Worm (Caenorhabditis elegans) whole organism, mixed stage, embryonic: ENCODE results near the gene Y11D7A.9.

Source experiments
- ceh-39 ChIP-seq: fragments of 150-350 bp; optimal IDR thresholded peaks from 2 replicates; lab custom pipeline; 2014; ENCODE audit warnings: missing biosample characterization, missing genetic modification characterization
- ceh-43 ChIP-seq: fragments of 200-800 bp; sonication (Bioruptor generic); optimal IDR thresholded peaks from 2 replicates; lab custom pipeline; 2018; ENCODE audit warnings: mild to moderate bottlenecking, missing genetic modification characterization, moderate library complexity, missing compliant biosample characterization
- lin-13 ChIP-seq: fragments of 150-350 bp; optimal IDR thresholded peaks from 2 replicates; lab custom pipeline; 2014; ENCODE audit warnings: missing biosample characterization, missing genetic modification characterization
- nhr-12 ChIP-seq: fragments of 150-350 bp; optimal IDR thresholded peaks from 2 replicates; lab custom pipeline; 2014; ENCODE audit warnings: missing biosample characterization, missing genetic modification characterization
- nhr-2 ChIP-seq: fragments of 150-350 bp; optimal IDR thresholded peaks from 2 replicates; lab custom pipeline; 2014; ENCODE audit warnings: missing biosample characterization, missing genetic modification characterization
- nhr-237 ChIP-seq: fragments of 150-350 bp; optimal IDR thresholded peaks from 2 replicates; lab custom pipeline; 2014; ENCODE audit warnings: missing biosample characterization, missing genetic modification characterization
- nhr-28 ChIP-seq: fragments of 150-350 bp; optimal IDR thresholded peaks from 2 replicates; lab custom pipeline; 2014; ENCODE audit warnings: missing biosample characterization, missing genetic modification characterization
- nhr-76 ChIP-seq: sonication (generic microtip); optimal IDR thresholded peaks from 2 replicates; lab custom pipeline; 2017; ENCODE audit warnings: missing biosample characterization, missing genetic modification characterization
- snpc-4 ChIP-seq: fragments of 150-350 bp; optimal IDR thresholded peaks from 2 replicates; lab custom pipeline; 2014; ENCODE audit warnings: missing biosample characterization, missing genetic modification characterization
- unc-62 ChIP-seq: fragments of 150-350 bp; optimal IDR thresholded peaks from 2 replicates; lab custom pipeline; 2014; ENCODE audit warnings: missing biosample characterization, missing genetic modification reagents, missing genetic modification characterization
- ztf-11 ChIP-seq: fragments of 150-350 bp; optimal IDR thresholded peaks from 2 replicates; lab custom pipeline; 2014; ENCODE audit warnings: missing biosample characterization, missing genetic modification characterization

DNA sequence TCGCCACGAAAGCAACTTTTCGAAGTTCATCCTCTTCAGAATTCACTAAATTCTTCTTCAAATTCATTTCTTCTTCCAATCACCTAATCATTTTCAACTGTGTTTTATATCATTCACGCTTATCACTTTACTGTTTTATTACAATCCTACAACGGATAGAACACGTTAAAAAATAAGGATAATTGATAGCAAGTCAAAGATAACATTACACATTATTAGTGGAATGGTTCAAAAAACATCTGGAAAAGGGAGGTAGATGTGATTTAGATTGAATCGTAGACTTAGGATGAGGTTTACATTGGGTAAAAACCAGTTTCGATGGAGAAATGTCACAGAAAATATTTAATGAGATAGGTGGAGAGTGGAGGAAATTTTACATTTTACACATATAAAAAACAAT, 5.8 kb upstream of the Y11D7A.9 start, which contains the start of gene col-120:
- TF ChIP-seq ceh-39 (tag; lab: Kevin White, UChicago): no peak
- no peak for TF ChIP-seq snpc-4 (tag; lab: Kevin White, UChicago)
- TF ChIP-seq nhr-2 (tag; lab: Kevin White, UChicago): no peak
- no peak for TF ChIP-seq ceh-43
- no peak for TF ChIP-seq nhr-12
- no peak for TF ChIP-seq ztf-11 (tag; lab: Kevin White, UChicago)
- no peak for TF ChIP-seq nhr-76 (tag; lab: Kevin White, UChicago)
- no peak for TF ChIP-seq nhr-28 (tag; lab: Kevin White, UChicago)
- no peak for TF ChIP-seq unc-62
- TF ChIP-seq lin-13 (tag; lab: Kevin White, UChicago): no peak
- no peak for TF ChIP-seq nhr-237 (tag; lab: Kevin White, UChicago)
